Fruit fly (Drosophila melanogaster): ENCODE measurements around the gene Ada1-2.

Gene Ada1-2

DNA sequence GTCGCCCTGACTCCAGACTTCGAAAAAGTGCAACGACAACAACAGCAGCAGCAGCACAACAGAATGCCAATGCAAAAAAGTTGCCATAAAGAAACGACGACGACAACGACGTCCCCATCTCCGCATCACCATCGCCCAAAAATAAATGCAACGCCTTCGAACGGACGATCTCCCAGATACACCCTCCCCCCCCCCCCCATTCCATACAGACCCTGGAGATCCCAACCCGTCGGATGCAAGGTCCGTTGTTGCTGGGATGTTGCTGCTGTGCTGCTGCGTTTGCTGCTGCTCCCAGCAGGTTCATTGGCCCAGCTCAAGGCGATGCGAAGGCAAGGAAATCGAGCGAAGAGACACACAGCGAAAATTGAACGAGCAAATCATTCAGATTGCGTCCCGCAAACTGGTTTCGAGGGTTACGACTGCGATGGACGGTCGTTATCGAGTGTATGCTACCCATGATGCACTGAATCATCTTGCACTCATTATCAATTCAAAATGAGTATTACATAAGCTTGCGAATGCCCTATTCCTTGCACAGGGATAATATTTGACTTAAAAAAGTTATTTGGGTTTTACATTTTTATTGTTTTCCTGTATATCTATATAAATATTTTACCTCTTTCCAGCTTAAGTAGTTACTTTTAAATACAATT, 21.2 kb downstream of the Ada1-2 start:
- TF ChIP-seq CG8478 (optimal IDR thresholded peaks at IDR 0.05) (no peak), CTCF (optimal IDR thresholded peaks at IDR 0.05) (no peak)

DNA sequence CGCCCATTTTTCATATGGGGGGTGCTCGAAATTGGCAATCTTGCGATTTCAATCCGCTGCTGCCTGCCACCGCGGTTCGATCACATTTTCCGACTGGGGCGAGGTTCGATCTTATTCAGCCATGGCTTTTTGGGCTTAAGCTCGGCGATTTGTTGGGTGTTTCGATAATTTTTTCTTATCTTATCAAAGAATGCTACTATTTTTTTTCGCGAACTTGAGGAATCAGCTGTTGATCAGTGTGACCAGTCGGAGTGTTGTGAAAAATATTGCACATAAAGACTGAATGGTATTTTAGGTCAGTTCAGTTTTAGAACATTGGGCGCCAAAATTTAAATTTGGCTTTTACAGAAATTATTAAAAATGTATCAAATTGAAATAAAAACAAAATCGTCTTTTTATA, 28.0 kb downstream of the Ada1-2 start, which contains the start of gene Wdr81:
Wdr81 (minus strand) TSS at position 226 of the 400 bp plus-strand sequence.
- TF ChIP-seq CTCF (optimal IDR thresholded peaks at IDR 0.05) (no peak), CG8478 (optimal IDR thresholded peaks at IDR 0.05) (no peak)

DNA sequence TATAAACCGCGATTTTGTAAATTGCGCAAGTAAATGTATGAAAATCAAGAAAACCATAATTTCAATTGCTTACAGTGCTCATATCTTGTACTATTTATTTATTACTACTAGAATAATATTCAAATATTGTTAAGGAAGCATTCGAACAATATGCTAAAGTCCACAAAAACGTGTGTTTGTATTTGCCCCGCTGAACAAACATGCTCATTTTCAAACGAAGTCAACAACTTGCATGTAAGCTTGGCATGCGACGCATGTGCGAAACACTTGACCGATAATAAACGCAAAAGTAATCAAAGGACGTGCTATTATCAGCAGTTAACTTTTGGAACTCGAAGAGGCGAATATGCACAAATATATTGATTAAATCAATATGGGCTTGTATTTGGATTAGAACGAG, 28.5 kb downstream of the Ada1-2 start:
- TF ChIP-seq CG8478 (optimal IDR thresholded peaks at IDR 0.05) (no peak), CTCF (optimal IDR thresholded peaks at IDR 0.05) (no peak)

DNA sequence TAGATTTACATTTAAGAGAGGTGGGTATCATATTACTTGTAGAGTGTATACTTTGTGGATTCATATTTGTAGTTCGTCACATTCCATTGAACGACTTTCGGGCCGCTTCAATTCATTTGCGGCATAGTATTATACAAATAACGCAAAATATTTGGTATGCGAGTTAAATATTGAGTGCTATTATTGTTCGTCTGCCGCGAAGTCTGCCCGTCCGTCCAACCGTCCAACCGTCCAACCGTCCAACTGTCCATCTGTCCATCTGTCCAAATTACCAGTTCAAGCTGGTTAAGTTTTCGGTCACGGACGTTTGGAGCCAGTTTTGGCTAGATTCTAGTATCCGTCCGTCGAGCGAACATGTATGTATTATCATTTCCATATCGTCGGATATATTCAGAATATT, 31.4 kb downstream of the Ada1-2 start:
- TF ChIP-seq CTCF (optimal IDR thresholded peaks at IDR 0.05), result no peak

DNA sequence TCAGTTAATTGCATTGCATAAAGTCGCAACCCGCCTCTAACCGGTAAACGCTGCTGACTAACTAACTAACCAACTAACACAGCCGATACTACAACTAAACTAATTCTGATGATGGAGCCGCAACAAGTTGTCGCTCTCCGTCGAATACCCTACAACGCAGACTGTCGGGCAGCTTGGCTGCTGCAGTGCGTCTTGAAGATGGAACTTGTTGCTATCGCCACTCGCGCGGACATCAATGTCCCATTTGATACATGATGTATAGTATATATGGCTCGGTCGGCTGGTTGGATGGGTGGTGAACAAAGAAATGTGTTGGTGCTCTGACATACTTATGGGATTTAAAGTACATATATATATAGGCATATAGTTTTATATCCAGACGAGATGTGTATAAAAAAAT, 32.8 kb downstream of the Ada1-2 start:
- TF ChIP-seq CG8478 (optimal IDR thresholded peaks at IDR 0.05) (no peak), CTCF (optimal IDR thresholded peaks at IDR 0.05) (no peak)

DNA sequence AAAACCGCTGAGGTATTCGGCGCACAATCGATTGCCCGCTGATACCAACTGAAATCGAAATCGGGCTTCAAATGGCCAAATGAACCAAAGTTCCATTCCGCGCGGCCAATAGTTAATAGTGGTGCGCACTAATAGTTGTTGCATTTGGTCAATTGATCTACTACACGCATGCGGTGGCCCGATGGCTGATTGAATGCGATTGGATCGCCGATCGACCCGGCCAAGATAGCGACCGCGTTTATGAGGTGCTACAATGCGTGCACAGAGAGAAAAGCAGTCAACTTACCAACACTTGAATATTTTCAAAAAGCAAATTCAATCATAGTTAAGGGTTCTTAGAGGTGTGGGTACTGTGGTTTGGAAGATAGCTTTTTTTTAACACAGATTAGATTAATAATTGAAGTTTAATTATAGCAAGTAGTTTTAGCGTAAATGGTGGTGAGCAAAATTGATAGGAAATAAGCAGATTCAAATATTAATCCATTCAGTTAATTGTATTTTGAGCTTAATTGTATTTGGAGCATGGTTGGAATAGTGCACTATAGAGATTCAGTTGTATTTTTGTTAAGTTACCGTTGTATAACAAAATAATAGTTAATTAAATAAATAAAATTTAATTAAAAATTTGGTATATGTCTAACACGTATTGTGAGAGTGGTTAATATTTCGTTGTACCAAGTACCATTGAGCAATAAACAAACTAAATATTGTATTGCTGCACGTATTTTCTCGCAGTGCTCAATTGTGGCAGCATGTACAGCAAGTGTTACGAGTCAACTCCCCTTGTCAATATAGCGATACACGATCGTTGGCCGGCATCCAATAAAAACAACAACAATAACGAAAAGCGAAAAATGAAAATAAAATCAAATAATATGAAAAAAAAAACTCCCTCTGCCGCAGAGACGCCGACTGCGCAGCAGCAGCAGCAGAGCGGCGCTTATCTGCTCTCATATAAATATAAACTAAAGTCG, 34.0 kb downstream of the Ada1-2 start:
- no peak for TF ChIP-seq CG8478 (optimal IDR thresholded peaks at IDR 0.05)
- no peak for TF ChIP-seq CTCF (optimal IDR thresholded peaks at IDR 0.05)

DNA sequence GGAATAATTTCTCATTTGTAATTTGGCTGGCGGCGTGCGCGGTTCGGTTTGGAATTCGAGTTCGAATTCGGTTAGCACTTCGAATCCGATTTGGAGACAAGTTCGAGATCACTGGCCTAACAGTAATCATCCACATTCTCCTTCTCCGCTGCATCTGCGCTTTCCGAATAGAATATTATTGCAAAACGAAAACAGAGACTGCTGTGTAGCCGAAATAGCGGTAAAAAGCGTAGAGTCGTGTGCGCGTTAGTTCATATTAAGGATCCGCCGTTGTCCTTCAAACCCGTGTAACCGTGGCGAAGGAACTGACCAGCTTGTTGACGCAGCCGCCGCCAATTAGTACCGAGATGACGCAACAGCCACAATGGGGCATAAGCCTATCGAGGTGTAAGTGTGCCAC, 34.7 kb downstream of the Ada1-2 start, which contains the start of gene dmGlut:
dmGlut (plus strand) TSS at position 4 of the 400 bp plus-strand sequence.
- no peak for TF ChIP-seq CG8478 (optimal IDR thresholded peaks at IDR 0.05)

DNA sequence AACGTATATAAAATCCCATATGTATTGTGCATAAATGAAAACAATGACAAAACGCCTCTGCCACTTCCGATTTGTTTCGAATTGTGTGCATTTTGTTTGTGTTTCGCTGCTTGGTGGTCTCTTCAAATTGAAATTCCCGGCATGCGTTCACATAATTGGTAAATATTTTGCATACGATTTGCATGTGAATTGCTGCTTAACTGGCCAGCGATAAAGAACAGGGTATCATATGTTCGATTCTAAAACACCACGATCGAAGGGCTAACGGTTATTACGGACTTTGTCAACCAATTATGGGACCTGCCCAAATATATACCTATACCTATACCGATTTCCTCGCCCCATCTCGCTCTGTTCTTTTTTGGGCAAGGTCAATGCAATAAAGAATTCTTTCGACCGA, 35.4 kb downstream of the Ada1-2 start:
- TF ChIP-seq CTCF (optimal IDR thresholded peaks at IDR 0.05) (no peak), CG8478 (optimal IDR thresholded peaks at IDR 0.05) (no peak)

DNA sequence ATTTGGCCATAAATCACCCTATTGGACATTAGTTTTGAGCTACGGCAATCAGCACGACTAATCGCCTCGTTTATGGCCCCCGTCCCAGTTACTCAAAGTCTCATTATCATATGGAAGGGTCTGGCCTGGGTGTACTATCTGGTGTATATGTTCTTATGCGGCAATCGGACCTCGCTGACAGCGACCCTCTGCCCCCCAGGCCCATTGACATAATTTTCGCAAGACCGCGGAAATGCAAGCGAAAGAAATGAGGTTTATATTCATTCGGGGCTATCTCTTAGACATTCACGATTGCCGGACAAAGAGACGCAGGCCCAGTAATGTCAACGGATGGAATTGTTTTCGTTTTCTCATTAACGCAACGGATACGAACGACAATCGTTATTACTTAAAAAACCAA, 36.1 kb downstream of the Ada1-2 start:
- TF ChIP-seq CTCF (optimal IDR thresholded peaks at IDR 0.05) (no peak), CG8478 (optimal IDR thresholded peaks at IDR 0.05) (no peak)

DNA sequence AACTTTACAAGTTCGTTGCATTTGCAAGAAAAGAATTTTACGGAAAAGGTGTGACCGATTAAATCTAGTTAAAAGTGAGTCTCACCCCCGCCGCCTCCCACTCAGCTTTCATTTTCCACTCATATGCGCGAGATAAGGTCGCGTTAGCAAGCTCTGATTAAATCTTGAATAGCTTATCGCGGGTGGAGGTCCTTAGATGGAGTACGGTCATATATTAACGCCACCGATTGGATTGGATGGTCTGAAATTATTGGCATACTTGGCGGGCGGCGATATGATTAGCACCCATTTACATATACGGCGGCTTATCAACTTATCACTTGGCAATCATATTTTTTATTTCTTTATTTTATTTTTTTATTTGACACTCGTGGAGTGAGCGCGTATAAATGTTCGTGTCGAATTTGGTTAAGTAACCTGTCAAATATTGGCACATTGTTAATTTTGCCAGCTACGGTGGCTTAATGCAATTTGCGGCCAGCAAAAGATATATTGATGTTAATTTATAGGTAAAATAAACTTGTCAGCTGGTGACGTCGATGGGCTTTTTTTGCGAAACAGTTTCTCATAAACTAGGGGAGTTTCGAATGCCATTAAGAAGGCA, 37.0 kb downstream of the Ada1-2 start:
- no peak for TF ChIP-seq CTCF (optimal IDR thresholded peaks at IDR 0.05)
- TF ChIP-seq CG8478 (optimal IDR thresholded peaks at IDR 0.05), result no peak

DNA sequence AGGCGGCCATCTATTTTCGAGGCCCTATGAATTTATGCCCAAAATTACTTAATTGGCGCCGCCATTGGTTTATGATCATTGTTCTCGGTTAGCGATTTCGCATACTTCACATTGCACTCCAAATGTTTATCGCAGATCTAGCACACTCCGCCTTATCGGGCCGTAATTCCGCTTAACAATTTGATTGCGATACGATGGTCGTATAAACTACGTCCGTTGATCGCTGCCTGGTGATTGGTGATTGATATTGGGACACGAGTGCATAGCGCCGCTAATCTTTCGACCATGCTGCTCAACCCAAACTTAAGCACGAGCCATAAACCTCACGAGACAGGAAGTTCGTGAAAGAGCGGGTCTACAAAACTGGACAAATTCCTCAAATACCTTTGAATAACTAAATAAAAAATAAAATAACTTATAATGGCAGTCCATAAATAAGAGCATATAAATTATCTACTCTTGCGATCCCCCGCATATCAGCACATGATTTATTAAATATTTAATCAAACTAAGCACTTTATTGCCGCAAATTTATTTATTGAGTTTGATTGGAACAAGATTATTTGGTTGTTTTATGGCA, 37.9 kb downstream of the Ada1-2 start:
- no peak for TF ChIP-seq CTCF (optimal IDR thresholded peaks at IDR 0.05)
- TF ChIP-seq CG8478 (optimal IDR thresholded peaks at IDR 0.05), result no peak

DNA sequence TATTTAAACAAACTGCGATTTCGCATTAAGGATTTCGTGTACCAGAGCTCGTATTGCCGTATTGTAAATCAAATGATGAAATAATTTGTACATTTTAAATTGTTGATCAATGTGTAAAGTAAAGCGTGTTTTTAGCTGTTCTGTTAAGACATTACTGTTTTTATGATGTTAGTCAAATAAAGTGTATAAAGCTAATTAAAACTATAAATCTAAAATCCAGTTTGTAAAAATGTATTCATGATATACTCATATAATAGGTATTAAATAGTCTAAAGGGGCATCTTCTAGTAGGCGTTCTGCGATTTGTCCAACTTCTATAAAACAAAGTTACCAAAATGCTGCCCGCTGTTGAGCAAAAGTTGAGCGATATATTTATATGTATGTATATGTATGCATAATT, 41.2 kb downstream of the Ada1-2 start, which contains the start of gene CG18788:
CG18788 (plus strand) TSS at position 301 of the 400 bp plus-strand sequence.
- TF ChIP-seq CTCF (optimal IDR thresholded peaks at IDR 0.05), result no peak
- no peak for TF ChIP-seq CG8478 (optimal IDR thresholded peaks at IDR 0.05)

DNA sequence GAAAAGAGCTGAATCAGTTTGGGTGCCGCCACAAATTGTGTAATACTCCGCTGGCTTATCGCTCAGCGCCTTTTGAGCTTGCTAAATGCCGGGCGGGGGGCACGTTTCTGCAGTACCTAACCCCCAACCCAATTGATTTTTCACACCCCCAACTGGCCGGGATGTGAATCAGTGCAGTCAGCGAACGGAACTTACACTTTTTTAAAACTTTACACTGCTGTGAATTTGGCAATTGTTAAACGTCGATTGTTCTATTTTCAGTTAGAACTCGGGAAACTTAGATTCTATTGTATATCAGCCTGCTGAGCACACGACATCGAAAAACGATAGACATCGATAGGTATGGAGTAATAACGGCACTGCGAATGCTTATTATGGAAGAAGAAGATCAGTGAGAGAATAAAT, 45.5 kb downstream of the Ada1-2 start, which contains the start of gene Tom70:
Tom70 (minus strand) TSS at position 335 of the 405 bp plus-strand sequence.
- TF ChIP-seq CTCF (optimal IDR thresholded peaks at IDR 0.05) (no peak), CG8478 (optimal IDR thresholded peaks at IDR 0.05) (no peak)

DNA sequence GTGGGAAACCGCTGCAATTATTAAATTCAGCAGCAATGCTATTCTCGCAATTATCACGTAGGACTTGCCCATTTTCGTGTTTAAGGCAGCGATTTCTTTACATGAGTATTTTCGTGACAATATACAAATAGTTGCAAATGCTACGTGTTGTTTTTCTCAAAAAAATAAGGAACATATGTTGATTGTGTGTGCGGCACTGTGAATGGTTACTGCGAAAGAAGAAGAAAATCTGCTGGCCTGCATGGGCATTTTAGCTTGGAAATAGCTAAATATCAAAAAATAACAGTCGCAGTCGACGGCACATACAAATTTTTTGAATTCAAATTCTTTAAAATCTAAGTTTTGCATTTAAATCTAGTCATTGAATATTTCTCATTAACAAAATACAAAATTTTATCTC, 47.8 kb downstream of the Ada1-2 start, which contains the start of gene CG6766:
CG6766 (minus strand) TSS at position 180 of the 400 bp plus-strand sequence.
- TF ChIP-seq CTCF (optimal IDR thresholded peaks at IDR 0.05), result no peak
- TF ChIP-seq CG8478 (optimal IDR thresholded peaks at IDR 0.05), result no peak
